Fruit fly (Drosophila melanogaster): ENCODE results near the gene Polr3I.

- no peak for TF ChIP-seq h (optimal IDR thresholded peaks at IDR 0.05)
- TF ChIP-seq ttk (optimal IDR thresholded peaks at IDR 0.05) = no peak
- TF ChIP-seq psq (optimal IDR thresholded peaks at IDR 0.05) = no peak
- no peak for TF ChIP-seq Myc (optimal IDR thresholded peaks at IDR 0.05)
- TF ChIP-seq insv (optimal IDR thresholded peaks at IDR 0.05) = no peak
- no peak for TF ChIP-seq Sin3A (optimal IDR thresholded peaks at IDR 0.05)
Observed at dm6 chrX:16907009-16907408, 22.6 kb downstream of the Polr3I start.
